Fruit fly (Drosophila melanogaster) whole organism, larva: ENCODE results near the gene Sas-4.

Experiments used
- noc ChIP-seq: fragments of 200-800 bp; sonication (Bioruptor generic); optimal IDR thresholded peaks from 3 replicates; lab custom pipeline; 2019; ENCODE audit warnings: missing biosample characterization, mild to moderate bottlenecking, missing genetic modification characterization, moderate library complexity

Gene Sas-4

DNA sequence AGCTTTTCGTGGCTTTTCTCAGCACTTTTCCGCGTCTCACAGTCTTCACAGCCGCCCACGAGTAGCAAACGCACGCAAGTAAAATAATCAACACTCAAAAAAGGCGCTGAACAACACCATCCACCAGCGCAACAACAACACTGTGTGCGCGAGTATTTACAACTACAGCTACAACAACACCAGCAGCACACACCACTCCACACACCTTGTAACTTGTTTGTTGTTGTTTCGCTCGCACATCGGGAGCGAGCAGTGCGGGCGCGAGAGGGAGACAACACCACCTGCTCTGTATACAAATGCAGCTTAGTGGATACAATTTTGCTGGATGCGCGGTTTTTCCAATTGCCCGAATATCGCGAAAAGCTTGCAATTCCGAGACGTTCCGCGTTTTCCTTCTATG lies 27.5 kb upstream of the Sas-4 start:
- TF ChIP-seq noc (tag; lab: Kevin White, UChicago) = no peak

dm6 chr3R:7124109-7124639 lies 27.0 kb upstream of the Sas-4 start, which contains the start of the genes Alh and CG10098:
Gene Alh, minus strand, starts transcription at chr3R:7124185.
Gene CG10098, plus strand, starts transcription at chr3R:7124548.
- TF ChIP-seq noc (tag; lab: Kevin White, UChicago) = peak; percentile 75

DNA sequence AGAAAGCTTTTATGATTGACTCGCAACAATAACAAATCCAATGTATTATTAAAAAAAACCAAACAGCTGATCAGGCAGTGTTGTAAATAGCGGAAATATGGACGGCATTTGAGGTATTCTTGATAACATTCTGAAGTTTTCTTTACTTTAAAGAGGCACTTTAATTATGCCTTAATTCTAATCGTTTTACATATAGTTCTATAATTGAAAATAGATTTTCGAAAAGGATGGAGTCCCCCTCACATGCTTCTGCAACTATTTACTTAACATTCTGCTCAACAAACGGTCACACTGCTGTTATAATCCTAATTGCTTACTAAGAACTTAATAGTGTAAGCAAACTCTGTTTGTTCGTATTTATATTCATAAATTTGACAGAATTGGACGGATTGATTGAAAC lies 23.2 kb upstream of the Sas-4 start, which contains the start of gene CG10068:
TSS of gene CG10068 (minus strand) at position 62 of the 400 bp plus-strand sequence.
- peak; percentile 84 for TF ChIP-seq noc (tag; lab: Kevin White, UChicago)

- TF ChIP-seq noc (tag; lab: Kevin White, UChicago) = peak; percentile 80
These were observed 21.7 kb upstream of the Sas-4 start, which contains the start of gene CG31248 for dm6 chr3R:7129280-7130069. Gene CG31248, plus strand, starts transcription at chr3R:7129320.

- TF ChIP-seq noc (tag; lab: Kevin White, UChicago) = no peak
These were observed 20.3 kb upstream of the Sas-4 start for dm6 chr3R:7130827-7131226.

DNA sequence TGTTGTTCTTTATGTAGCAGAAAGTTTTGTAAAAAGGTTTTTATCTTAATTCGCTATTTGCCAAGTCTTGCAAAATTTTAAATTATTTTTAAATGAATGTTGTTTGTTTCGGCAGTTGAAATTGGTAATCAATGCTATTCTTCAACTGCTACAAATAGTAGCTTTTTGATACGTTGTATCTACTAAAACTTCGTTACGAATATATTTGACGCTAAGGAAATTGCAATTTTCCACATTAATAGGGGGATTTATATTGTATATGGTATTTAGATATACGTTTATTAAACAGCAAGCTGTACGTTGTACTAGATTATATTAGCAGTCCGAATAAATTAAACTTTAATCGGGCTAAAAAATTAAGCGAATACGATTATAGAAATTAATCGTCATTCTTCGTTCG lies 19.9 kb upstream of the Sas-4 start, which contains the start of gene CG31493:
TSS of gene CG31493 (plus strand) at position 301 of the 400 bp plus-strand sequence.
- no peak for TF ChIP-seq noc (tag; lab: Kevin White, UChicago)

- no peak for TF ChIP-seq noc (tag; lab: Kevin White, UChicago)
These were observed 16.3 kb upstream of the Sas-4 start for dm6 chr3R:7134715-7135505.

- TF ChIP-seq noc (tag; lab: Kevin White, UChicago) = no peak
These were observed 15.3 kb upstream of the Sas-4 start, which contains the start of gene Fer1 for dm6 chr3R:7135881-7136280. Gene Fer1, plus strand, starts transcription at chr3R:7136206.

dm6 chr3R:7137207-7137606 lies 14.0 kb upstream of the Sas-4 start:
- TF ChIP-seq noc (tag; lab: Kevin White, UChicago) = no peak

dm6 chr3R:7138058-7138457 lies 13.1 kb upstream of the Sas-4 start:
- no peak for TF ChIP-seq noc (tag; lab: Kevin White, UChicago)

DNA sequence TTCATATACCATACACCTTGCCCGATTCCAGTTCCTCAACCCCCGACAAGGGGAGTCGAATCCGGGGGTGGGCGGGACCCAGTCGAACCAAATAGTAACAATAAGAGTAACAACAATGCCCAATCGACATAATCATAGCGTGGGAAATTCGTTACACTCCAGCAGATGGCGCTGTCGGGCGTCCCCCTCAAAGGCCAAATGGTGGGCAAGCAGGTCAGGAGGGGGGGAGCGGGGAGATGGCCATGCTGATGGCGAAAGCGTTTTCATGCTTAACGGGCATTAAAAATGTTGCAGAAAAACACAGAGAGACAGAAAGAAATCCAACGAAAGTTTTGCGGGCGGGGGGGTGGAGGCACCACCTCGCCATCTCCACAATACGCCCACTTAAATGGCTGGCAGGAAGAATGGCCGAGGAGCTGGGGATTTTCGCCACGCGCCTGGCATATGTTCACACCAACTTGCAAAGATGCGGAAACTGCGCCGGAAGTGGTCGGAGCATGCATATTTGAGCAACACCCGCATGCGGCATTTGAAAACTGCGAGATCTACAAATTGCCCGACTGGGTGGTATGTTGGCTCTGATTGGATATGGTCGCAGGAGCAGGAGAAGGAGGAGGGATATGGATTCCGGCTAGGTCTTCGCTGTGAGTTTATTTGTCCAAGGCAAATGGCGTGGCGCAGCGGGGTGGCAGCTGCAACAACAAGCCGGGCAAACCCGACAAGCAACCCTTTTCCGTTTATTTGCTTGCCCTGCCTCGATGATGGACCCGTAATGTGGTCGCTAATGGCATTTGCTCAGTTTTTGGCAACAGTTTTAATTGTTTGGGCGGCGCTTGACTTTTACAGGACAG lies 11.8 kb upstream of the Sas-4 start:
- TF ChIP-seq noc (tag; lab: Kevin White, UChicago) = no peak

- TF ChIP-seq noc (tag; lab: Kevin White, UChicago) = no peak
These were observed 8.6 kb upstream of the Sas-4 start for dm6 chr3R:7142580-7142979.

dm6 chr3R:7144245-7144904 lies 6.8 kb upstream of the Sas-4 start, which contains the start of the genes CG14610 and CG2656:
Gene CG14610, minus strand, starts transcription at chr3R:7144295.
Gene CG2656, plus strand, starts transcription at chr3R:7144724.
- no peak for TF ChIP-seq noc (tag; lab: Kevin White, UChicago)
